Worm (Caenorhabditis elegans) whole organism, L4 larva: Measurements from ENCODE around the gene hmgr-1.

Experiments used
- F37D6.2 ChIP-seq: sonication (generic microtip); optimal IDR thresholded peaks from 2 replicates; lab custom pipeline; 2016; ENCODE audit warnings: mild to moderate bottlenecking, missing genetic modification characterization, missing compliant biosample characterization
- F49E8.2 ChIP-seq: sonication (generic microtip); optimal IDR thresholded peaks from 2 replicates; lab custom pipeline; 2016; ENCODE audit warnings: missing compliant biosample characterization, mild to moderate bottlenecking, missing genetic modification characterization, borderline replicate concordance
- R02D3.7 ChIP-seq: fragments of 150-350 bp; sonication (generic microtip); optimal IDR thresholded peaks from 3 replicates; lab custom pipeline; 2014; ENCODE audit warnings: missing biosample characterization, missing genetic modification characterization
- T20F7.1 ChIP-seq: fragments of 200-800 bp; sonication (Bioruptor generic); optimal IDR thresholded peaks from 2 replicates; lab custom pipeline; 2018; ENCODE audit warnings: mild to moderate bottlenecking, missing genetic modification characterization, missing compliant biosample characterization
- Y105C5A.15 ChIP-seq: fragments of 200-800 bp; sonication (Bioruptor generic); IDR thresholded peaks from 2 replicates; pipeline ENCODE4 v1.3.6; 2022; ENCODE audit warnings: missing genetic modification characterization, missing compliant biosample characterization
- Y75B8A.6 ChIP-seq: fragments of 200-800 bp; sonication (Bioruptor generic); IDR thresholded peaks from 2 replicates; pipeline ENCODE4 v1.3.6; 2022; ENCODE audit warnings: missing genetic modification reagents, missing genetic modification characterization, missing compliant biosample characterization
- aha-1 ChIP-seq: fragments of 150-350 bp; peaks from one replicate; lab custom pipeline; 2014; ENCODE audit warnings: missing biosample characterization, missing genetic modification characterization
- aly-2 ChIP-seq: sonication (generic microtip); optimal IDR thresholded peaks from 2 replicates; lab custom pipeline; 2018; ENCODE audit warnings: missing biosample characterization, missing genetic modification characterization
- ama-1 ChIP-seq: fragments of 150-350 bp; optimal IDR thresholded peaks from 2 replicates; lab custom pipeline; 2014; ENCODE audit warnings: inconsistent platforms, mixed read lengths
- ceh-32 ChIP-seq: sonication (generic microtip); optimal IDR thresholded peaks from 2 replicates; lab custom pipeline; 2016; ENCODE audit warnings: mild to moderate bottlenecking, missing genetic modification characterization, missing compliant biosample characterization; ENCODE audit not compliant: poor library complexity
- ceh-62 ChIP-seq: sonication (generic microtip); optimal IDR thresholded peaks from 2 replicates; lab custom pipeline; 2017; ENCODE audit warnings: missing biosample characterization, missing genetic modification characterization
- ces-1 ChIP-seq: fragments of 150-350 bp; sonication (generic microtip); optimal IDR thresholded peaks from 4 replicates; lab custom pipeline; 2014; ENCODE audit warnings: missing biosample characterization, missing genetic modification reagents, missing genetic modification characterization
- ctbp-1 ChIP-seq: fragments of 200-800 bp; sonication (Bioruptor generic); IDR thresholded peaks from 2 replicates; pipeline ENCODE4 v1.3.6; 2022; ENCODE audit warnings: missing genetic modification reagents, missing genetic modification characterization, missing compliant biosample characterization
- daf-12 ChIP-seq: fragments of 150-350 bp; optimal IDR thresholded peaks from 2 replicates; lab custom pipeline; 2014; ENCODE audit warnings: missing biosample characterization, missing genetic modification reagents, missing genetic modification characterization
- daf-16 ChIP-seq, 3 experiments: sonication (generic microtip); optimal IDR thresholded peaks; 2 replicates each; lab custom pipeline; 2016 to 2017; ENCODE audit warnings: missing genetic modification characterization in 3 of 3, missing genetic modification reagents in 3 of 3, mild to moderate bottlenecking in 2 of 3, missing compliant biosample characterization in 2 of 3, missing biosample characterization in 1 of 3, moderate library complexity in 1 of 3
- daf-8 ChIP-seq: fragments of 200-800 bp; sonication (Bioruptor generic); IDR thresholded peaks from 2 replicates; pipeline ENCODE4 v1.3.6; 2022; ENCODE audit warnings: missing genetic modification characterization, missing compliant biosample characterization
- dmd-6 ChIP-seq: fragments of 200-800 bp; sonication (Bioruptor generic); IDR thresholded peaks from 2 replicates; pipeline ENCODE4 v1.3.6; 2022; ENCODE audit warnings: missing genetic modification reagents, missing genetic modification characterization, missing compliant biosample characterization
- dmd-8 ChIP-seq: fragments of 200-800 bp; sonication (Bioruptor generic); IDR thresholded peaks from 2 replicates; pipeline ENCODE4 v1.3.6; 2022; ENCODE audit warnings: missing genetic modification characterization, missing compliant biosample characterization
- dmd-9 ChIP-seq: fragments of 200-800 bp; sonication (Bioruptor generic); IDR thresholded peaks from 2 replicates; pipeline ENCODE4 v1.3.6; 2022; ENCODE audit warnings: missing genetic modification reagents, missing genetic modification characterization, missing compliant biosample characterization
- dpl-1 ChIP-seq: fragments of 150-350 bp; optimal IDR thresholded peaks from 2 replicates; lab custom pipeline; 2014; ENCODE audit warnings: missing biosample characterization, missing genetic modification reagents, missing genetic modification characterization
- gei-8 ChIP-seq: fragments of 200-800 bp; sonication (Bioruptor generic); optimal IDR thresholded peaks from 2 replicates; lab custom pipeline; 2018; ENCODE audit warnings: mild to moderate bottlenecking, missing genetic modification characterization, missing compliant biosample characterization
- hlh-11 ChIP-seq: fragments of 200-800 bp; sonication (Bioruptor generic); optimal IDR thresholded peaks from 2 replicates; lab custom pipeline; 2018; ENCODE audit warnings: mild to moderate bottlenecking, missing genetic modification characterization, missing compliant biosample characterization
- lim-7 ChIP-seq: fragments of 200-800 bp; sonication (Bioruptor generic); IDR thresholded peaks from 2 replicates; pipeline ENCODE4 v1.3.6; 2022; ENCODE audit warnings: missing genetic modification characterization, missing compliant biosample characterization
- lin-1 ChIP-seq: fragments of 200-800 bp; sonication (Bioruptor generic); IDR thresholded peaks from 2 replicates; pipeline ENCODE4 v1.3.6; 2022; ENCODE audit warnings: missing genetic modification reagents, missing genetic modification characterization, missing compliant biosample characterization
- lin-39 ChIP-seq: fragments of 150-350 bp; optimal IDR thresholded peaks from 2 replicates; lab custom pipeline; 2014; ENCODE audit warnings: missing biosample characterization, missing genetic modification reagents, missing genetic modification characterization
- lir-3 ChIP-seq: sonication (generic microtip); optimal IDR thresholded peaks from 2 replicates; lab custom pipeline; 2016; ENCODE audit warnings: mild to moderate bottlenecking, missing genetic modification characterization, missing compliant biosample characterization
- lsy-2 ChIP-seq, 2 experiments: fragments of 150-350 bp in 1 of 2; sonication (generic microtip) in 1 of 2; optimal IDR thresholded peaks; 2 replicates each; lab custom pipeline; 2014 to 2017; ENCODE audit warnings: missing biosample characterization in 2 of 2, missing genetic modification characterization in 2 of 2
- madf-9 ChIP-seq: fragments of 200-800 bp; sonication (Bioruptor generic); conservative IDR thresholded peaks from 2 replicates; pipeline ENCODE4 v1.3.6; 2022; ENCODE audit warnings: missing genetic modification reagents, missing genetic modification characterization, missing compliant biosample characterization
- mep-1 ChIP-seq: fragments of 150-350 bp; sonication (generic microtip); optimal IDR thresholded peaks from 3 replicates; lab custom pipeline; 2014; ENCODE audit warnings: missing biosample characterization, missing genetic modification characterization
- mes-2 ChIP-seq: sonication (generic microtip); optimal IDR thresholded peaks from 2 replicates; lab custom pipeline; 2016; ENCODE audit warnings: missing genotype, mild to moderate bottlenecking, missing genetic modification characterization, missing compliant biosample characterization; ENCODE audit not compliant: poor library complexity, severe bottlenecking
- mxl-2 ChIP-seq: fragments of 200-800 bp; sonication (Bioruptor generic); conservative IDR thresholded peaks from 2 replicates; pipeline ENCODE4 v1.3.6; 2022; ENCODE audit warnings: missing genetic modification reagents, missing genetic modification characterization, missing compliant biosample characterization
- mxl-3 ChIP-seq: fragments of 200-800 bp; sonication (Bioruptor generic); optimal IDR thresholded peaks from 2 replicates; lab custom pipeline; 2018; ENCODE audit warnings: mild to moderate bottlenecking, missing genetic modification characterization, missing compliant biosample characterization
- nhr-111 ChIP-seq: fragments of 200-800 bp; sonication (Bioruptor generic); optimal IDR thresholded peaks from 2 replicates; lab custom pipeline; 2018; ENCODE audit warnings: mild to moderate bottlenecking, missing genetic modification characterization, missing compliant biosample characterization
- nhr-237 ChIP-seq: sonication (generic microtip); optimal IDR thresholded peaks from 2 replicates; lab custom pipeline; 2017; ENCODE audit warnings: missing biosample characterization, missing genetic modification characterization
- nhr-41 ChIP-seq: fragments of 200-800 bp; sonication (Bioruptor generic); IDR thresholded peaks from 2 replicates; pipeline ENCODE4 v1.3.6; 2022; ENCODE audit warnings: missing genetic modification reagents, missing genetic modification characterization, missing compliant biosample characterization
- nhr-42 ChIP-seq: fragments of 200-800 bp; sonication (Bioruptor generic); IDR thresholded peaks from 2 replicates; pipeline ENCODE4 v1.3.6; 2022; ENCODE audit warnings: missing genetic modification characterization, missing compliant biosample characterization
- nhr-48 ChIP-seq: sonication (generic microtip); optimal IDR thresholded peaks from 2 replicates; lab custom pipeline; 2016; ENCODE audit warnings: mild to moderate bottlenecking, missing genetic modification characterization, missing compliant biosample characterization
- nhr-6 ChIP-seq: fragments of 150-350 bp; optimal IDR thresholded peaks from 2 replicates; lab custom pipeline; 2014; ENCODE audit warnings: missing biosample characterization, missing genetic modification characterization
- nhr-77 ChIP-seq: fragments of 150-350 bp; optimal IDR thresholded peaks from 2 replicates; lab custom pipeline; 2014; ENCODE audit warnings: missing biosample characterization, missing genetic modification characterization
- php-3 ChIP-seq: fragments of 200-800 bp; sonication (Bioruptor generic); IDR thresholded peaks from 2 replicates; pipeline ENCODE4 v1.3.6; 2022; ENCODE audit warnings: missing genetic modification reagents, missing genetic modification characterization, missing compliant biosample characterization
- rbr-2 ChIP-seq: sonication (generic microtip); optimal IDR thresholded peaks from 2 replicates; lab custom pipeline; 2016; ENCODE audit warnings: missing genotype, missing genetic modification characterization, missing compliant biosample characterization
- saeg-2 ChIP-seq: fragments of 200-800 bp; sonication (Bioruptor generic); IDR thresholded peaks from 2 replicates; pipeline ENCODE4 v1.3.6; 2022; ENCODE audit warnings: missing genetic modification reagents, missing genetic modification characterization, missing compliant biosample characterization
- sdz-12 ChIP-seq: fragments of 200-800 bp; sonication (Bioruptor generic); optimal IDR thresholded peaks from 2 replicates; lab custom pipeline; 2018; ENCODE audit warnings: mild to moderate bottlenecking, missing genetic modification characterization, missing compliant biosample characterization
- skn-1 ChIP-seq: fragments of 150-350 bp; optimal IDR thresholded peaks from 2 replicates; lab custom pipeline; 2014; ENCODE audit warnings: missing biosample characterization, missing genetic modification characterization
- snpc-1.2 ChIP-seq: fragments of 200-800 bp; sonication (Bioruptor generic); IDR thresholded peaks from 2 replicates; pipeline ENCODE4 v1.3.6; 2022; ENCODE audit warnings: missing genetic modification reagents, missing genetic modification characterization, missing compliant biosample characterization
- snpc-4 ChIP-seq: fragments of 150-350 bp; optimal IDR thresholded peaks from 2 replicates; lab custom pipeline; 2014; ENCODE audit warnings: missing biosample characterization, missing genetic modification characterization
- tag-97 ChIP-seq: fragments of 200-800 bp; sonication (Bioruptor generic); IDR thresholded peaks from 2 replicates; pipeline ENCODE4 v1.3.6; 2022; ENCODE audit warnings: missing genetic modification characterization, missing compliant biosample characterization
- unc-130 ChIP-seq: sonication (generic microtip); optimal IDR thresholded peaks from 2 replicates; lab custom pipeline; 2016; ENCODE audit warnings: missing genetic modification reagents, missing genetic modification characterization, missing compliant biosample characterization
- unc-39 ChIP-seq: sonication (generic microtip); optimal IDR thresholded peaks from 2 replicates; lab custom pipeline; 2017; ENCODE audit warnings: missing biosample characterization, missing genetic modification characterization
- zag-1 ChIP-seq: fragments of 150-350 bp; optimal IDR thresholded peaks from 2 replicates; lab custom pipeline; 2014; ENCODE audit warnings: missing biosample characterization, missing genetic modification characterization
- ztf-11 ChIP-seq: fragments of 150-350 bp; optimal IDR thresholded peaks from 2 replicates; lab custom pipeline; 2014; ENCODE audit warnings: missing biosample characterization, missing genetic modification characterization
- ztf-7 ChIP-seq: fragments of 150-350 bp; optimal IDR thresholded peaks from 2 replicates; lab custom pipeline; 2014; ENCODE audit warnings: missing biosample characterization, missing genetic modification characterization

hmgr-1 gene

ce11 chrIII:7376143-7376802, 17.0 kb downstream of the hmgr-1 start (continued):
- no peak for TF ChIP-seq ceh-62 (tag; lab: Kevin White, UChicago)
- no peak for TF ChIP-seq daf-12 (tag; lab: Kevin White, UChicago)
- no peak for TF ChIP-seq R02D3.7 (tag; lab: Kevin White, UChicago)
- no peak for TF ChIP-seq nhr-237
- no peak for TF ChIP-seq nhr-42 (GFP tag; lab: Robert Waterston, UW)
- peak; percentile 35 for TF ChIP-seq gei-8 (GFP tag; lab: Kevin White, UChicago)
- TF ChIP-seq rbr-2 (tag; lab: Kevin White, UChicago) = peak; percentile 55
- peak; percentile 92 for TF ChIP-seq hlh-11
- TF ChIP-seq sdz-12 (GFP tag; lab: Kevin White, UChicago) = no peak
- TF ChIP-seq zag-1 (tag; lab: Kevin White, UChicago) = no peak
- TF ChIP-seq nhr-77 (tag; lab: Kevin White, UChicago) = peak; percentile 2
- no peak for TF ChIP-seq aly-2 (tag; lab: Kevin White, UChicago)
- TF ChIP-seq nhr-6 = no peak
- TF ChIP-seq lsy-2 (tag; optimal IDR thresholded peaks at IDR 0.05; lab: Kevin White, UChicago) = peak in 1 of 2 experiments; percentile 81
- no peak for TF ChIP-seq snpc-4 (tag; lab: Kevin White, UChicago)
- no peak for TF ChIP-seq Y75B8A.6 (GFP tag; lab: Robert Waterston, UW)
- peak; percentile 89 for TF ChIP-seq nhr-48 (tag; lab: Kevin White, UChicago)
- peak; percentile 46 for TF ChIP-seq mes-2 (tag; lab: Kevin White, UChicago)
- peak; percentile 65 for TF ChIP-seq T20F7.1 (GFP tag; lab: Kevin White, UChicago)
- no peak for TF ChIP-seq nhr-41 (GFP tag; lab: Robert Waterston, UW)
- no peak for TF ChIP-seq ztf-11
- no peak for TF ChIP-seq F37D6.2
- no peak for TF ChIP-seq nhr-111 (GFP tag; lab: Kevin White, UChicago)
- no peak for TF ChIP-seq unc-130
- no peak for TF ChIP-seq dmd-9 (GFP tag; lab: Robert Waterston, UW)
- no peak for TF ChIP-seq unc-39 (tag; lab: Kevin White, UChicago)
- no peak for TF ChIP-seq lim-7 (GFP tag; lab: Robert Waterston, UW)
- TF ChIP-seq snpc-1.2 (GFP tag; lab: Robert Waterston, UW) = no peak
- peak; percentile 86 for TF ChIP-seq dmd-6 (GFP tag; lab: Robert Waterston, UW)
- TF ChIP-seq mep-1 = peak; percentile 79
- TF ChIP-seq lin-39 (tag; lab: Kevin White, UChicago) = no peak
- no peak for TF ChIP-seq daf-8
- TF ChIP-seq ctbp-1 (GFP tag; lab: Robert Waterston, UW) = no peak
- TF ChIP-seq mxl-2 (GFP tag; lab: Robert Waterston, UW) = no peak
- TF ChIP-seq dmd-8 (GFP tag; lab: Robert Waterston, UW) = no peak
- no peak for TF ChIP-seq madf-9
- no peak for TF ChIP-seq ceh-32 (tag; lab: Kevin White, UChicago)
- no peak for TF ChIP-seq ztf-7 (tag; lab: Kevin White, UChicago)
- TF ChIP-seq aha-1 (tag; lab: Kevin White, UChicago) = peak; percentile 100
- TF ChIP-seq skn-1 = no peak
- peak; percentile 44; the same call in 1 of the 2 replicates for TF ChIP-seq saeg-2
- no peak for TF ChIP-seq Y105C5A.15 (GFP tag; lab: Robert Waterston, UW)
- TF ChIP-seq tag-97 (GFP tag; lab: Robert Waterston, UW) = no peak
- TF ChIP-seq php-3 (GFP tag; lab: Robert Waterston, UW) = 0 out of 2 replicates have a peak, but pooled peaks have one; percentile 30
- TF ChIP-seq daf-16 (GFP tag; optimal IDR thresholded peaks at IDR 0.05; lab: Kevin White, UChicago) = no peak
- TF ChIP-seq daf-16 (tag; optimal IDR thresholded peaks at IDR 0.05; lab: Kevin White, UChicago) = peak; percentile 68
- peak; percentile 77 for TF ChIP-seq ama-1
- no peak for TF ChIP-seq lir-3 (tag; lab: Kevin White, UChicago)
- TF ChIP-seq mxl-3 (GFP tag; lab: Kevin White, UChicago) = peak; percentile 92
- no peak for TF ChIP-seq ces-1 (GFP tag; lab: Kevin White, UChicago)
- TF ChIP-seq lin-1 (GFP tag; lab: Robert Waterston, UW) = no peak
- peak; percentile 49 for TF ChIP-seq dpl-1
- no peak for TF ChIP-seq F49E8.2 (tag; lab: Kevin White, UChicago)
